Worm (Caenorhabditis elegans): ENCODE results near the gene C17G10.6.

DNA sequence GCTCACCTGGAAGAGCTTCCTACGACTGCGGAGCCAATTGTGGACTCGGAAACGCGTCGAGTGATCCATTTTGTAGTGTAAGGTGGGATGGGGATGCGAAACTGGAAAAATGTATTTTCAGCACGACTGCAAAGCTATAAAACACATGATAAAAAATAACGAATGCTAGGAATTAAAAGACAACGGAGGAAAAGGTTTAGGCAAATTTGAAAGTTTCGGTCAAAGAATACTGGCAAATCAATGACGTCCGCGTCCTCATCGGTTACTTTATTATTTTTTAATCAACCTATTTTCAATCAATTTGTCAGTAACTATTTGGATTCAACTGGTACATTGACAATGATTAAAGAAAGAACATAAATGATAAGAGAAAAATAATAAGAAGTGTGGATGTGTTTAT is 4.7 kb upstream of the C17G10.6 start, which contains the start of gene C17G10.7:
- TF ChIP-seq ztf-11 (tag; optimal IDR thresholded peaks at IDR 0.05) (no peak), lsy-2 (tag; optimal IDR thresholded peaks at IDR 0.05) (no peak), lir-3 (tag; optimal IDR thresholded peaks at IDR 0.05; ENCODE audit: poor library complexity) (no peak), unc-62 (GFP tag; optimal IDR thresholded peaks at IDR 0.05) (no peak)
